Worm (Caenorhabditis elegans) whole organism, L2 larva: ENCODE measurements around the gene hsp-60.

Experiments
- R02D3.7 ChIP-seq: fragments of 150-350 bp; optimal IDR thresholded peaks from 2 replicates; lab custom pipeline; 2014; ENCODE audit warnings: missing biosample characterization, missing genetic modification characterization
- ZK546.5 ChIP-seq: sonication (generic microtip); optimal IDR thresholded peaks from 2 replicates; lab custom pipeline; 2017; ENCODE audit warnings: missing biosample characterization, missing genetic modification characterization
- alr-1 ChIP-seq: fragments of 150-350 bp; optimal IDR thresholded peaks from 2 replicates; lab custom pipeline; 2014; ENCODE audit warnings: missing biosample characterization, missing genetic modification characterization
- aly-2 ChIP-seq: fragments of 150-350 bp; optimal IDR thresholded peaks from 2 replicates; lab custom pipeline; 2014; ENCODE audit warnings: missing biosample characterization, missing genetic modification characterization
- egl-27 ChIP-seq: sonication (generic microtip); optimal IDR thresholded peaks from 3 replicates; lab custom pipeline; 2017; ENCODE audit warnings: missing biosample characterization, missing genetic modification reagents, missing genetic modification characterization
- elt-1 ChIP-seq: fragments of 150-350 bp; optimal IDR thresholded peaks from 2 replicates; lab custom pipeline; 2014; ENCODE audit warnings: missing biosample characterization, missing genetic modification characterization
- gmeb-1 ChIP-seq: fragments of 150-350 bp; optimal IDR thresholded peaks from 2 replicates; lab custom pipeline; 2014; ENCODE audit warnings: missing biosample characterization, missing genetic modification characterization
- lin-13 ChIP-seq: fragments of 150-350 bp; optimal IDR thresholded peaks from 2 replicates; lab custom pipeline; 2014; ENCODE audit warnings: missing biosample characterization, missing genetic modification reagents, missing genetic modification characterization
- lin-39 ChIP-seq: fragments of 150-350 bp; optimal IDR thresholded peaks from 2 replicates; lab custom pipeline; 2014; ENCODE audit warnings: missing biosample characterization, missing genetic modification reagents, missing genetic modification characterization
- lsy-2 ChIP-seq, 2 experiments: fragments of 150-350 bp in 1 of 2; sonication (generic microtip) in 1 of 2; optimal IDR thresholded peaks; 2 replicates each; lab custom pipeline; 2014 to 2017; ENCODE audit warnings: missing biosample characterization in 2 of 2, missing genetic modification characterization in 2 of 2
- mdl-1 ChIP-seq, 2 experiments: fragments of 150-350 bp in 1 of 2; sonication (generic microtip) in 1 of 2; optimal IDR thresholded peaks; 2 replicates each; lab custom pipeline; 2017; ENCODE audit warnings: missing biosample characterization in 2 of 2, missing genetic modification characterization in 2 of 2
- nhr-10 ChIP-seq: sonication (generic microtip); optimal IDR thresholded peaks from 2 replicates; lab custom pipeline; 2017; ENCODE audit warnings: missing biosample characterization, missing genetic modification characterization
- nhr-12 ChIP-seq: fragments of 150-350 bp; optimal IDR thresholded peaks from 2 replicates; lab custom pipeline; 2014; ENCODE audit warnings: missing biosample characterization, missing genetic modification characterization
- nhr-237 ChIP-seq: fragments of 150-350 bp; optimal IDR thresholded peaks from 2 replicates; lab custom pipeline; 2014; ENCODE audit warnings: missing biosample characterization, missing genetic modification characterization
- nhr-77 ChIP-seq: fragments of 150-350 bp; optimal IDR thresholded peaks from 2 replicates; lab custom pipeline; 2014; ENCODE audit warnings: missing biosample characterization, missing genetic modification characterization
- skn-1 ChIP-seq: sonication (generic microtip); optimal IDR thresholded peaks from 2 replicates; lab custom pipeline; 2017; ENCODE audit warnings: missing biosample characterization, missing genetic modification characterization
- sma-3 ChIP-seq: sonication (generic microtip); optimal IDR thresholded peaks from 2 replicates; lab custom pipeline; 2016; ENCODE audit warnings: missing genetic modification reagents, missing genetic modification characterization, missing compliant biosample characterization
- sma-9 ChIP-seq, 2 experiments: fragments of 150-350 bp in 1 of 2; sonication (generic microtip) in 1 of 2; optimal IDR thresholded peaks; 2 replicates each; lab custom pipeline; 2014 to 2016; ENCODE audit warnings: missing genetic modification characterization in 2 of 2, mild to moderate bottlenecking in 1 of 2, missing biosample characterization in 1 of 2, missing compliant biosample characterization in 1 of 2, missing genetic modification reagents in 1 of 2, moderate library complexity in 1 of 2
- unc-55 ChIP-seq: fragments of 150-350 bp; sonication (generic microtip); optimal IDR thresholded peaks from 3 replicates; lab custom pipeline; 2014; ENCODE audit warnings: missing biosample characterization, missing genetic modification reagents, missing genetic modification characterization
- unc-62 ChIP-seq: fragments of 150-350 bp; optimal IDR thresholded peaks from 2 replicates; lab custom pipeline; 2014; ENCODE audit warnings: missing biosample characterization, missing genetic modification reagents, missing genetic modification characterization
- zag-1 ChIP-seq: fragments of 150-350 bp; optimal IDR thresholded peaks from 2 replicates; lab custom pipeline; 2014; ENCODE audit warnings: missing biosample characterization, missing genetic modification characterization
- ztf-11 ChIP-seq: sonication (generic microtip); optimal IDR thresholded peaks from 2 replicates; lab custom pipeline; 2017; ENCODE audit warnings: missing biosample characterization, missing genetic modification characterization

Gene hsp-60

ce11 chrIII:1665799-1666308 lies 46.3 kb downstream of the hsp-60 start, which contains the start of gene Y22D7AR.3:
Gene Y22D7AR.3, minus strand, starts transcription at chrIII:1665849.
- no peak for TF ChIP-seq sma-9 (GFP tag; optimal IDR thresholded peaks at IDR 0.05; lab: Kevin White, UChicago)
- no peak for TF ChIP-seq sma-9 (tag; optimal IDR thresholded peaks at IDR 0.05; lab: Kevin White, UChicago)

ce11 chrIII:1666893-1667292 lies 47.4 kb downstream of the hsp-60 start:
- TF ChIP-seq mdl-1 (tag; optimal IDR thresholded peaks at IDR 0.05; lab: Kevin White, UChicago) (no peak), alr-1 (tag; lab: Kevin White, UChicago) (no peak), sma-3 (GFP tag; lab: Kevin White, UChicago) (no peak), lin-39 (tag; lab: Kevin White, UChicago) (no peak), nhr-12 (tag; lab: Kevin White, UChicago) (no peak), unc-55 (GFP tag; lab: Kevin White, UChicago) (no peak)
- TF ChIP-seq, all 48 proteins: peak for 0

- TF ChIP-seq ZK546.5 (tag; lab: Kevin White, UChicago) (no peak), sma-3 (GFP tag; lab: Kevin White, UChicago) (no peak), gmeb-1 (tag; lab: Kevin White, UChicago) (no peak), zag-1 (tag; lab: Kevin White, UChicago) (no peak)
Observed at ce11 chrIII:1668519-1668918, 49.0 kb downstream of the hsp-60 start, which contains the start of gene glb-30. Gene glb-30, minus strand, starts transcription at chrIII:1668619.

- no peak for TF ChIP-seq lsy-2 (tag; optimal IDR thresholded peaks at IDR 0.05; lab: Kevin White, UChicago)
- TF ChIP-seq egl-27 (tag; lab: Kevin White, UChicago), result no peak
- TF ChIP-seq lin-13 (GFP tag; lab: Kevin White, UChicago), result no peak
- TF ChIP-seq sma-9 (GFP tag; optimal IDR thresholded peaks at IDR 0.05; lab: Kevin White, UChicago), result no peak
- no peak for TF ChIP-seq sma-9 (tag; optimal IDR thresholded peaks at IDR 0.05; lab: Kevin White, UChicago)
Observed at ce11 chrIII:1673320-1673719, 53.8 kb downstream of the hsp-60 start.

- TF ChIP-seq unc-55 (GFP tag; lab: Kevin White, UChicago) (no peak), sma-3 (GFP tag; lab: Kevin White, UChicago) (no peak), R02D3.7 (tag; lab: Kevin White, UChicago) (no peak), sma-9 (GFP tag; optimal IDR thresholded peaks at IDR 0.05; lab: Kevin White, UChicago) (no peak), sma-9 (tag; optimal IDR thresholded peaks at IDR 0.05; lab: Kevin White, UChicago) (no peak), nhr-237 (tag; lab: Kevin White, UChicago) (no peak), lsy-2 (tag; optimal IDR thresholded peaks at IDR 0.05; lab: Kevin White, UChicago) (no peak), alr-1 (tag; lab: Kevin White, UChicago) (no peak), aly-2 (tag; lab: Kevin White, UChicago) (no peak), skn-1 (tag; lab: Kevin White, UChicago) (no peak), elt-1 (tag; lab: Kevin White, UChicago) (no peak), nhr-12 (tag; lab: Kevin White, UChicago) (no peak), nhr-77 (tag; lab: Kevin White, UChicago) (no peak), nhr-10 (tag; lab: Kevin White, UChicago) (no peak), ztf-11 (tag; lab: Kevin White, UChicago) (no peak), unc-62 (no peak)
Observed at ce11 chrIII:1674760-1675159, 55.2 kb downstream of the hsp-60 start.
